Worm (Caenorhabditis elegans) whole organism, L4 larva: ENCODE data around the gene hip-1.
A peak's percentile ranks its signal among the peaks of the same experiment; 100 is the strongest.

Source experiments
- D1046.2 ChIP-seq: fragments of 200-800 bp; sonication (Bioruptor generic); IDR thresholded peaks from 2 replicates; pipeline ENCODE4 v1.3.6; 2022; ENCODE audit warnings: missing genetic modification characterization, missing compliant biosample characterization
- F26F4.8 ChIP-seq: fragments of 200-800 bp; sonication (Bioruptor generic); conservative IDR thresholded peaks from 2 replicates; pipeline ENCODE4 v1.3.6; 2022; ENCODE audit warnings: missing genetic modification characterization, missing compliant biosample characterization
- F44E2.7 ChIP-seq: fragments of 200-800 bp; sonication (Bioruptor generic); IDR thresholded peaks from 2 replicates; pipeline ENCODE4 v2.1.2; 2022; ENCODE audit warnings: missing genetic modification characterization, missing compliant biosample characterization
- F49E8.2 ChIP-seq: sonication (generic microtip); optimal IDR thresholded peaks from 2 replicates; lab custom pipeline; 2016; ENCODE audit warnings: missing compliant biosample characterization, mild to moderate bottlenecking, missing genetic modification characterization, borderline replicate concordance
- R02D3.7 ChIP-seq: fragments of 150-350 bp; sonication (generic microtip); optimal IDR thresholded peaks from 3 replicates; lab custom pipeline; 2014; ENCODE audit warnings: missing biosample characterization, missing genetic modification characterization
- T26A8.4 ChIP-seq: fragments of 200-800 bp; sonication (Bioruptor generic); IDR thresholded peaks from 2 replicates; pipeline ENCODE4 v1.3.6; 2022; ENCODE audit warnings: missing genetic modification characterization, missing compliant biosample characterization
- Y105C5A.15 ChIP-seq: fragments of 200-800 bp; sonication (Bioruptor generic); IDR thresholded peaks from 2 replicates; pipeline ENCODE4 v1.3.6; 2022; ENCODE audit warnings: missing genetic modification characterization, missing compliant biosample characterization
- Y48G9A.11 ChIP-seq: fragments of 200-800 bp; sonication (Bioruptor generic); IDR thresholded peaks from 2 replicates; pipeline ENCODE4 v1.3.6; 2022; ENCODE audit warnings: missing genetic modification reagents, missing genetic modification characterization, missing compliant biosample characterization
- aly-2 ChIP-seq: sonication (generic microtip); optimal IDR thresholded peaks from 2 replicates; lab custom pipeline; 2018; ENCODE audit warnings: missing biosample characterization, missing genetic modification characterization
- attf-4 ChIP-seq: sonication (generic microtip); optimal IDR thresholded peaks from 3 replicates; lab custom pipeline; 2017; ENCODE audit warnings: missing biosample characterization, missing genetic modification characterization
- ceh-44 ChIP-seq: fragments of 200-800 bp; sonication (Bioruptor generic); IDR thresholded peaks from 2 replicates; pipeline ENCODE4 v1.3.6; 2022; ENCODE audit warnings: missing genetic modification reagents, missing genetic modification characterization, missing compliant biosample characterization
- ceh-62 ChIP-seq: sonication (generic microtip); optimal IDR thresholded peaks from 2 replicates; lab custom pipeline; 2017; ENCODE audit warnings: missing biosample characterization, missing genetic modification characterization
- ceh-82 ChIP-seq: sonication (generic microtip); optimal IDR thresholded peaks from 2 replicates; lab custom pipeline; 2017; ENCODE audit warnings: missing biosample characterization, missing genetic modification characterization
- ces-1 ChIP-seq: fragments of 150-350 bp; sonication (generic microtip); optimal IDR thresholded peaks from 4 replicates; lab custom pipeline; 2014; ENCODE audit warnings: missing biosample characterization, missing genetic modification reagents, missing genetic modification characterization
- cey-2 ChIP-seq: sonication (generic microtip); optimal IDR thresholded peaks from 3 replicates; lab custom pipeline; 2017; ENCODE audit warnings: missing genetic modification characterization, mild to moderate bottlenecking, missing compliant biosample characterization, antibody characterized with exemption, borderline replicate concordance; ENCODE audit not compliant: insufficient read depth
- daf-12 ChIP-seq: fragments of 150-350 bp; optimal IDR thresholded peaks from 2 replicates; lab custom pipeline; 2014; ENCODE audit warnings: missing biosample characterization, missing genetic modification reagents, missing genetic modification characterization
- dmd-9 ChIP-seq: fragments of 200-800 bp; sonication (Bioruptor generic); IDR thresholded peaks from 2 replicates; pipeline ENCODE4 v1.3.6; 2022; ENCODE audit warnings: missing genetic modification reagents, missing genetic modification characterization, missing compliant biosample characterization
- hlh-11 ChIP-seq: fragments of 200-800 bp; sonication (Bioruptor generic); optimal IDR thresholded peaks from 2 replicates; lab custom pipeline; 2018; ENCODE audit warnings: mild to moderate bottlenecking, missing genetic modification characterization, missing compliant biosample characterization
- hmg-1.1 ChIP-seq: fragments of 200-800 bp; sonication (Bioruptor generic); IDR thresholded peaks from 2 replicates; pipeline ENCODE4 v1.3.6; 2022; ENCODE audit warnings: missing genetic modification reagents, missing genetic modification characterization, missing compliant biosample characterization
- lim-7 ChIP-seq: fragments of 200-800 bp; sonication (Bioruptor generic); IDR thresholded peaks from 2 replicates; pipeline ENCODE4 v1.3.6; 2022; ENCODE audit warnings: missing genetic modification characterization, missing compliant biosample characterization
- lin-1 ChIP-seq: fragments of 200-800 bp; sonication (Bioruptor generic); IDR thresholded peaks from 2 replicates; pipeline ENCODE4 v1.3.6; 2022; ENCODE audit warnings: missing genetic modification reagents, missing genetic modification characterization, missing compliant biosample characterization
- lin-13 ChIP-seq: fragments of 150-350 bp; optimal IDR thresholded peaks from 2 replicates; lab custom pipeline; 2014; ENCODE audit warnings: missing biosample characterization, missing genetic modification reagents, missing genetic modification characterization
- lin-29 ChIP-seq: fragments of 200-800 bp; sonication (Bioruptor generic); IDR thresholded peaks from 2 replicates; pipeline ENCODE4 v1.3.6; 2022; ENCODE audit warnings: missing genetic modification reagents, missing genetic modification characterization, missing compliant biosample characterization
- lin-38 ChIP-seq: fragments of 200-800 bp; sonication (Bioruptor generic); IDR thresholded peaks from 2 replicates; pipeline ENCODE4 v1.3.6; 2022; ENCODE audit warnings: missing genetic modification reagents, missing genetic modification characterization, missing compliant biosample characterization
- lin-39 ChIP-seq: fragments of 150-350 bp; optimal IDR thresholded peaks from 2 replicates; lab custom pipeline; 2014; ENCODE audit warnings: missing biosample characterization, missing genetic modification reagents, missing genetic modification characterization
- lsy-2 ChIP-seq, 2 experiments: fragments of 150-350 bp in 1 of 2; sonication (generic microtip) in 1 of 2; optimal IDR thresholded peaks; 2 replicates each; lab custom pipeline; 2014 to 2017; ENCODE audit warnings: missing biosample characterization in 2 of 2, missing genetic modification characterization in 2 of 2
- madf-5 ChIP-seq, 2 experiments: fragments of 200-800 bp; sonication (Bioruptor generic); IDR thresholded peaks; 2 replicates each; pipeline ENCODE4 v1.3.6; 2022; ENCODE audit warnings: missing compliant biosample characterization in 2 of 2, missing genetic modification characterization in 2 of 2
- madf-9 ChIP-seq: fragments of 200-800 bp; sonication (Bioruptor generic); conservative IDR thresholded peaks from 2 replicates; pipeline ENCODE4 v1.3.6; 2022; ENCODE audit warnings: missing genetic modification reagents, missing genetic modification characterization, missing compliant biosample characterization
- mdl-1 ChIP-seq, 2 experiments: fragments of 150-350 bp in 1 of 2; sonication (generic microtip) in 1 of 2; optimal IDR thresholded peaks; 2 replicates each; lab custom pipeline; 2014 to 2017; ENCODE audit warnings: missing biosample characterization in 2 of 2, missing genetic modification characterization in 2 of 2
- mdt-29 ChIP-seq: fragments of 200-800 bp; sonication (Bioruptor generic); IDR thresholded peaks from 2 replicates; pipeline ENCODE4 v1.3.6; 2022; ENCODE audit warnings: missing genetic modification reagents, missing genetic modification characterization, missing compliant biosample characterization
- mep-1 ChIP-seq: fragments of 150-350 bp; sonication (generic microtip); optimal IDR thresholded peaks from 3 replicates; lab custom pipeline; 2014; ENCODE audit warnings: missing biosample characterization, missing genetic modification characterization
- mes-2 ChIP-seq: sonication (generic microtip); optimal IDR thresholded peaks from 2 replicates; lab custom pipeline; 2016; ENCODE audit warnings: missing genotype, mild to moderate bottlenecking, missing genetic modification characterization, missing compliant biosample characterization; ENCODE audit not compliant: poor library complexity, severe bottlenecking
- mxl-3 ChIP-seq: fragments of 200-800 bp; sonication (Bioruptor generic); optimal IDR thresholded peaks from 2 replicates; lab custom pipeline; 2018; ENCODE audit warnings: mild to moderate bottlenecking, missing genetic modification characterization, missing compliant biosample characterization
- nhr-111 ChIP-seq: fragments of 200-800 bp; sonication (Bioruptor generic); optimal IDR thresholded peaks from 2 replicates; lab custom pipeline; 2018; ENCODE audit warnings: mild to moderate bottlenecking, missing genetic modification characterization, missing compliant biosample characterization
- nhr-237 ChIP-seq: sonication (generic microtip); optimal IDR thresholded peaks from 2 replicates; lab custom pipeline; 2017; ENCODE audit warnings: missing biosample characterization, missing genetic modification characterization
- nhr-28 ChIP-seq: fragments of 150-350 bp; optimal IDR thresholded peaks from 2 replicates; lab custom pipeline; 2014; ENCODE audit warnings: missing biosample characterization, missing genetic modification characterization
- nhr-41 ChIP-seq: fragments of 200-800 bp; sonication (Bioruptor generic); IDR thresholded peaks from 2 replicates; pipeline ENCODE4 v1.3.6; 2022; ENCODE audit warnings: missing genetic modification reagents, missing genetic modification characterization, missing compliant biosample characterization
- nhr-48 ChIP-seq: sonication (generic microtip); optimal IDR thresholded peaks from 2 replicates; lab custom pipeline; 2016; ENCODE audit warnings: mild to moderate bottlenecking, missing genetic modification characterization, missing compliant biosample characterization
- nhr-76 ChIP-seq: fragments of 150-350 bp; optimal IDR thresholded peaks from 2 replicates; lab custom pipeline; 2014; ENCODE audit warnings: missing biosample characterization, missing genetic modification characterization
- nhr-77 ChIP-seq: fragments of 150-350 bp; optimal IDR thresholded peaks from 2 replicates; lab custom pipeline; 2014; ENCODE audit warnings: missing biosample characterization, missing genetic modification characterization
- pha-4 ChIP-seq, 2 experiments: fragments of 150-350 bp in 1 of 2; fragments of 200-800 bp in 1 of 2; sonication (Bioruptor generic) in 1 of 2; IDR thresholded peaks in 1 of 2; optimal IDR thresholded peaks in 1 of 2; 2 replicates each; pipeline versions ENCODE4 v1.3.6 to Lab custom; 2014 to 2022; ENCODE audit warnings: missing genetic modification characterization in 2 of 2, missing genetic modification reagents in 2 of 2, missing biosample characterization in 1 of 2, missing compliant biosample characterization in 1 of 2
- rbr-2 ChIP-seq: sonication (generic microtip); optimal IDR thresholded peaks from 2 replicates; lab custom pipeline; 2016; ENCODE audit warnings: missing genotype, missing genetic modification characterization, missing compliant biosample characterization
- sdz-12 ChIP-seq: fragments of 200-800 bp; sonication (Bioruptor generic); optimal IDR thresholded peaks from 2 replicates; lab custom pipeline; 2018; ENCODE audit warnings: mild to moderate bottlenecking, missing genetic modification characterization, missing compliant biosample characterization
- snpc-4 ChIP-seq: fragments of 150-350 bp; optimal IDR thresholded peaks from 2 replicates; lab custom pipeline; 2014; ENCODE audit warnings: missing biosample characterization, missing genetic modification characterization
- unc-39 ChIP-seq: sonication (generic microtip); optimal IDR thresholded peaks from 2 replicates; lab custom pipeline; 2017; ENCODE audit warnings: missing biosample characterization, missing genetic modification characterization
- unc-62 ChIP-seq, 3 experiments: fragments of 150-350 bp in 1 of 3; sonication (generic microtip); optimal IDR thresholded peaks in 2 of 3; peaks in 1 of 3; 1 replicate in 1 of 3; 2 replicates in 2 of 3; lab custom pipeline; 2014 to 2017; ENCODE audit warnings: missing biosample characterization in 3 of 3, missing genetic modification characterization in 3 of 3, missing genetic modification reagents in 3 of 3, missing genotype in 1 of 3
- vab-7 ChIP-seq: fragments of 200-800 bp; sonication (Bioruptor generic); IDR thresholded peaks from 2 replicates; pipeline ENCODE4 v1.3.6; 2022; ENCODE audit warnings: missing genetic modification reagents, missing genetic modification characterization, missing compliant biosample characterization
- zag-1 ChIP-seq: fragments of 150-350 bp; optimal IDR thresholded peaks from 2 replicates; lab custom pipeline; 2014; ENCODE audit warnings: missing biosample characterization, missing genetic modification characterization
- zfp-2 ChIP-seq: sonication (generic microtip); optimal IDR thresholded peaks from 2 replicates; lab custom pipeline; 2016; ENCODE audit warnings: mild to moderate bottlenecking, missing genetic modification characterization, missing compliant biosample characterization
- ztf-11 ChIP-seq: fragments of 150-350 bp; optimal IDR thresholded peaks from 2 replicates; lab custom pipeline; 2014; ENCODE audit warnings: missing biosample characterization, missing genetic modification characterization

hip-1 gene

ce11 chrIII:13643534-13643933, 21.2 kb upstream of the hip-1 start, which contains the start of the genes drr-2 and set-16 (continued):
- TF ChIP-seq F26F4.8: no peak
- peak; percentile 96 for TF ChIP-seq nhr-48
- peak; percentile 94 for TF ChIP-seq D1046.2 (GFP tag; lab: Robert Waterston, UW)
- peak; percentile 94 for TF ChIP-seq zfp-2 (tag; lab: Kevin White, UChicago)
- peak; percentile 97 for TF ChIP-seq nhr-28 (tag; lab: Kevin White, UChicago)
- peak; percentile 45 to 82 for TF ChIP-seq mdl-1 (tag; optimal IDR thresholded peaks at IDR 0.05; lab: Kevin White, UChicago)
- TF ChIP-seq hmg-1.1 (GFP tag; lab: Robert Waterston, UW): peak; percentile 99
- peak; percentile 77 for TF ChIP-seq nhr-76
- peak; percentile 80 for TF ChIP-seq vab-7 (GFP tag; lab: Robert Waterston, UW)
- TF ChIP-seq aly-2 (tag; lab: Kevin White, UChicago): no peak
- TF ChIP-seq unc-39 (tag; lab: Kevin White, UChicago): no peak
- no peak for TF ChIP-seq daf-12 (tag; lab: Kevin White, UChicago)
- TF ChIP-seq mxl-3 (GFP tag; lab: Kevin White, UChicago): peak; percentile 96
- no peak for TF ChIP-seq nhr-111 (GFP tag; lab: Kevin White, UChicago)
- peak; percentile 96 for TF ChIP-seq madf-9 (GFP tag; lab: Robert Waterston, UW)
- peak; percentile 96 for TF ChIP-seq lin-38 (GFP tag; lab: Robert Waterston, UW)
- TF ChIP-seq cey-2: peak; percentile 55
- peak; percentile 87 for TF ChIP-seq ces-1 (GFP tag; lab: Kevin White, UChicago)
- peak; percentile 99 for TF ChIP-seq mep-1 (tag; lab: Kevin White, UChicago)
- peak; percentile 98 for TF ChIP-seq F49E8.2 (tag; lab: Kevin White, UChicago)
- TF ChIP-seq rbr-2 (tag; lab: Kevin White, UChicago): peak; percentile 98
- TF ChIP-seq lin-29 (GFP tag; lab: Robert Waterston, UW): peak; percentile 98
- peak; percentile 12 for TF ChIP-seq sdz-12 (GFP tag; lab: Kevin White, UChicago)
- peak; percentile 99 for TF ChIP-seq lin-13
- TF ChIP-seq mes-2 (tag; lab: Kevin White, UChicago): peak; percentile 96
- TF ChIP-seq madf-5 (GFP tag; IDR thresholded peaks at IDR 0.05; lab: Robert Waterston, UW): peak; percentile 44 to 84; a peak in 1 of 4 replicates
- TF ChIP-seq lin-1 (GFP tag; lab: Robert Waterston, UW): peak; percentile 98
- TF ChIP-seq pha-4 (GFP tag; IDR thresholded peaks at IDR 0.05; lab: Robert Waterston, UW): peak; percentile 99
- TF ChIP-seq pha-4 (tag; optimal IDR thresholded peaks at IDR 0.05; lab: Kevin White, UChicago): no peak
- TF ChIP-seq lin-39 (tag; lab: Kevin White, UChicago): no peak
- TF ChIP-seq R02D3.7: peak; percentile 3
- TF ChIP-seq ceh-82 (tag; lab: Kevin White, UChicago): no peak
- TF ChIP-seq mdt-29 (GFP tag; lab: Robert Waterston, UW): peak; percentile 98
- TF ChIP-seq snpc-4 (tag; lab: Kevin White, UChicago): no peak
- peak; percentile 20 for TF ChIP-seq ztf-11
- peak; percentile 99 for TF ChIP-seq T26A8.4 (GFP tag; lab: Robert Waterston, UW)
- peak; percentile 89 for TF ChIP-seq Y48G9A.11
- peak; percentile 98 for TF ChIP-seq nhr-77 (tag; lab: Kevin White, UChicago)
- TF ChIP-seq dmd-9: peak; percentile 98
- TF ChIP-seq lsy-2 (tag; optimal IDR thresholded peaks at IDR 0.05; lab: Kevin White, UChicago): peak; percentile 90 to 97
- peak; percentile 66; the same call in 1 of the 2 replicates for TF ChIP-seq Y105C5A.15 (GFP tag; lab: Robert Waterston, UW)
- peak in 1 of 2 experiments; percentile 98 for TF ChIP-seq unc-62 (GFP tag; optimal IDR thresholded peaks at IDR 0.05 in 1 of 2; lab: Kevin White, UChicago)
- TF ChIP-seq unc-62 (tag; optimal IDR thresholded peaks at IDR 0.05; lab: Kevin White, UChicago): no peak
- peak; percentile 69 for TF ChIP-seq zag-1 (tag; lab: Kevin White, UChicago)
- 0 out of 2 replicates have a peak, but pooled peaks have one; percentile 41 for TF ChIP-seq ceh-44 (GFP tag; lab: Robert Waterston, UW)
- peak; percentile 81 for TF ChIP-seq nhr-41
- peak; percentile 96 for TF ChIP-seq F44E2.7 (GFP tag; lab: Robert Waterston, UW)
- TF ChIP-seq nhr-237 (tag; lab: Kevin White, UChicago): peak; percentile 67
- TF ChIP-seq ceh-62 (tag; lab: Kevin White, UChicago): peak; percentile 7
- TF ChIP-seq attf-4 (tag; lab: Kevin White, UChicago): no peak
- TF ChIP-seq hlh-11 (tag; lab: Kevin White, UChicago): peak; percentile 100
- peak; percentile 61; the same call in 1 of the 2 replicates for TF ChIP-seq lim-7 (GFP tag; lab: Robert Waterston, UW)
